Worm (Caenorhabditis elegans): ENCODE measurements around the gene H25K10.1.

DNA sequence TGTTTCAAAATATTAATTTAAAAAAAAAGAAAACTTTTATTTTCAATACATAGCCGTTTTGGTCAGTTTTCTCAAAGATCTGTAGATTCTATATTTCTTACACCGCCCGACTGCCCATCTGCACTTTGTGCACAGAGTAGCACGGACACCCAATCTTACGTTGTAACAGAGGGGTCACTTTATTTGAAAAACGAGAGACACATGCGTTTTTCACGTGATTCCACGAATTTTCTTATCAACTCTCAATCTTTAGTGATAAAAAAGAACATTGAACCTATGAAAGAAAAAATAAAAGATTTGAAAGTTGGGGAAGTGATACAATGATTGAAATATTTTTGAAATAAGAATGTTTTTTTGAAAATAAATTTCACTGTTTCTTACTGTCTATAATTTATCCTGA lies 30.8 kb upstream of the H25K10.1 start:
- TF ChIP-seq unc-62 (GFP tag; optimal IDR thresholded peaks at IDR 0.05) (no peak), Y53F4B.3 (GFP tag; IDR thresholded peaks at IDR 0.05) (no peak), lsy-27 (tag; optimal IDR thresholded peaks at IDR 0.05; ENCODE audit: borderline replicate concordance, insufficient read depth) (no peak), aptf-2 (GFP tag; conservative IDR thresholded peaks at IDR 0.05) (no peak), F52B5.7 (tag; optimal IDR thresholded peaks at IDR 0.05) (no peak), nfyb-1 (GFP tag; IDR thresholded peaks at IDR 0.05) (0 out of 2 replicates have a peak, but pooled peaks have one; percentile 47), hsf-1 (GFP tag; IDR thresholded peaks at IDR 0.05) (no peak), him-1 (tag; optimal IDR thresholded peaks at IDR 0.05) (no peak), attf-3 (GFP tag; conservative IDR thresholded peaks at IDR 0.05) (no peak), nhr-179 (tag; optimal IDR thresholded peaks at IDR 0.05) (no peak), nfya-1 (tag; optimal IDR thresholded peaks at IDR 0.05; ENCODE audit: borderline replicate concordance, insufficient read depth) (no peak), mes-4 (tag; optimal IDR thresholded peaks at IDR 0.05) (no peak), hlh-12 (tag; optimal IDR thresholded peaks at IDR 0.05) (no peak)

Measured in whole organism, young adult.